Fruit fly (Drosophila melanogaster): ENCODE results near the gene CG9427.
A peak's percentile ranks its signal among the peaks of the same experiment; 100 is the strongest.

Gene CG9427

dm6 chr3R:9665405-9665804, 38.7 kb upstream of the CG9427 start:
- TF ChIP-seq CG31441 (GFP tag; IDR thresholded peaks at IDR 0.05), result no peak
- no peak for TF ChIP-seq Vsx1 (GFP tag; optimal IDR thresholded peaks at IDR 0.05)
- TF ChIP-seq CG6175 (GFP tag; IDR thresholded peaks at IDR 0.05), result no peak
- no peak for TF ChIP-seq HmgZ (tag; optimal IDR thresholded peaks at IDR 0.05)
- peak; percentile 61 for TF ChIP-seq CG7372 (GFP tag; IDR thresholded peaks at IDR 0.05)
- peak in 1 of 2 experiments; percentile 54 for TF ChIP-seq Pdp1 (GFP tag; optimal IDR thresholded peaks at IDR 0.05)
- no peak for TF ChIP-seq da (GFP tag; optimal IDR thresholded peaks at IDR 0.05)
- TF ChIP-seq trem (tag; optimal IDR thresholded peaks at IDR 0.05), result no peak

- TF ChIP-seq ash1 (GFP tag; optimal IDR thresholded peaks at IDR 0.05) (no peak), Poxn (GFP tag; IDR thresholded peaks at IDR 0.05) (no peak), jumu (GFP tag; optimal IDR thresholded peaks at IDR 0.05) (no peak), Abd-B (GFP tag; optimal IDR thresholded peaks at IDR 0.05) (no peak), Med (GFP tag) (peak; percentile 25), CG7271 (tag; optimal IDR thresholded peaks at IDR 0.05) (no peak), ci (GFP tag; IDR thresholded peaks at IDR 0.05) (no peak), zen2 (GFP tag; IDR thresholded peaks at IDR 0.05; ENCODE audit: partially characterized antibody) (no peak), CG18262 (tag; optimal IDR thresholded peaks at IDR 0.05) (no peak), sug (tag; optimal IDR thresholded peaks at IDR 0.05) (peak; percentile 68), CG7963 (GFP tag; IDR thresholded peaks at IDR 0.05; ENCODE audit: partially characterized antibody) (no peak), CG6683 (GFP tag; optimal IDR thresholded peaks at IDR 0.05) (no peak), CG2875 (GFP tag; optimal IDR thresholded peaks at IDR 0.05) (no peak), PHDP (tag; optimal IDR thresholded peaks at IDR 0.05) (no peak), B-H1 (GFP tag; IDR thresholded peaks at IDR 0.05) (no peak), CG18619 (GFP tag; optimal IDR thresholded peaks at IDR 0.05) (no peak), Vsx1 (GFP tag; optimal IDR thresholded peaks at IDR 0.05) (peak; percentile 5), GATAe (GFP tag; conservative IDR thresholded peaks at IDR 0.05) (peak; percentile 62), CG16779 (GFP tag; IDR thresholded peaks at IDR 0.05) (no peak), CG9876 (GFP tag; optimal IDR thresholded peaks at IDR 0.05) (no peak), dmrt99B (tag; optimal IDR thresholded peaks at IDR 0.05) (no peak), CG11456 (GFP tag; IDR thresholded peaks at IDR 0.05) (no peak), dpn (GFP tag; optimal IDR thresholded peaks at IDR 0.05) (no peak), CG11085 (GFP tag; IDR thresholded peaks at IDR 0.05) (no peak), grn (GFP tag; optimal IDR thresholded peaks at IDR 0.05) (peak; percentile 88), CG10147 (GFP tag; optimal IDR thresholded peaks at IDR 0.05) (no peak), Opbp (GFP tag; IDR thresholded peaks at IDR 0.05; ENCODE audit: partially characterized antibody) (no peak), CG31388 (GFP tag; optimal IDR thresholded peaks at IDR 0.05) (no peak), Atf-2 (GFP tag; optimal IDR thresholded peaks at IDR 0.05) (no peak), Nf-YC (tag; optimal IDR thresholded peaks at IDR 0.05) (peak; percentile 78), CG30431 (GFP tag; optimal IDR thresholded peaks at IDR 0.05) (no peak), Dp (GFP tag; optimal IDR thresholded peaks at IDR 0.05) (no peak), zen (tag; optimal IDR thresholded peaks at IDR 0.05) (no peak), CG3163 (GFP tag; optimal IDR thresholded peaks at IDR 0.05) (no peak), ase (GFP tag; IDR thresholded peaks at IDR 0.05) (no peak), CG34376 (GFP tag; optimal IDR thresholded peaks at IDR 0.05) (peak; percentile 88), otp (GFP tag; IDR thresholded peaks at IDR 0.05) (no peak), chif (GFP tag; optimal IDR thresholded peaks at IDR 0.05) (no peak), CG16815 (GFP tag; optimal IDR thresholded peaks at IDR 0.05) (no peak), CG1603 (tag; optimal IDR thresholded peaks at IDR 0.05) (no peak), Atf3 (GFP tag; optimal IDR thresholded peaks at IDR 0.05) (no peak), vvl (GFP tag; IDR thresholded peaks at IDR 0.05) (no peak)
These were observed 19.5 kb upstream of the CG9427 start, which contains the start of gene Fst for dm6 chr3R:9646104-9646707. Gene Fst, minus strand, starts transcription at chr3R:9646154.

Measured in whole organism, embryonic.